Fruit fly (Drosophila melanogaster): ENCODE data around the gene Men-b.

DNA sequence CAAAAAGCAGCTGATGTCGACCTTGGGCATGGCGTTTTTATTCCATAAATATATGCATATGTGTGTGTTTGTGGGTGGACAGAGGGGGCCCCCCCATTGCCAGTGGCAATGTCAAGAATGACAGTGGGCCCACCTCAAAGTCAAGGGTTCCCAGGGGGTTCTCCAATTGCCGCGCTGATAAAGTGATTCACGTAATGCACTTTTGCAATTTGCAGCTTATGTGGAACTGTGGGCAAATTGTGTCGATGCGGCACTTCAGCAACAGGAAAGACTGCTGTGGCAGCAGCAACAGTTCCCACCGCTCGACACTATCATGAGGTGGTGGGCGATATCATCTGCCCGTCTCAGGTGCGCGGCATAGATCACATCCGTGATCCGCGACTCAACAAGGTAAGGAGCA lies 2.5 kb downstream of the Men-b start:
- TF ChIP-seq tai (GFP tag; optimal IDR thresholded peaks at IDR 0.05) (no peak), woc (GFP tag; optimal IDR thresholded peaks at IDR 0.05) (no peak), psq (GFP tag; optimal IDR thresholded peaks at IDR 0.05) (no peak), sv (GFP tag; optimal IDR thresholded peaks at IDR 0.05) (no peak), Hr78 (GFP tag; optimal IDR thresholded peaks at IDR 0.05) (no peak), sage (GFP tag; optimal IDR thresholded peaks at IDR 0.05) (no peak), lola (GFP tag; optimal IDR thresholded peaks at IDR 0.05) (no peak), usp (GFP tag; optimal IDR thresholded peaks at IDR 0.05) (no peak), OdsH (GFP tag; optimal IDR thresholded peaks at IDR 0.05) (no peak), CG32264 (GFP tag; optimal IDR thresholded peaks at IDR 0.05) (no peak), foxo (GFP tag; optimal IDR thresholded peaks at IDR 0.05) (no peak)

Data from whole organism, wandering third instar larva.